Fruit fly (Drosophila melanogaster): Measurements from ENCODE around the gene CG10853.
A peak's percentile ranks its signal among the peaks of the same experiment; 100 is the strongest.

CG10853 gene

DNA sequence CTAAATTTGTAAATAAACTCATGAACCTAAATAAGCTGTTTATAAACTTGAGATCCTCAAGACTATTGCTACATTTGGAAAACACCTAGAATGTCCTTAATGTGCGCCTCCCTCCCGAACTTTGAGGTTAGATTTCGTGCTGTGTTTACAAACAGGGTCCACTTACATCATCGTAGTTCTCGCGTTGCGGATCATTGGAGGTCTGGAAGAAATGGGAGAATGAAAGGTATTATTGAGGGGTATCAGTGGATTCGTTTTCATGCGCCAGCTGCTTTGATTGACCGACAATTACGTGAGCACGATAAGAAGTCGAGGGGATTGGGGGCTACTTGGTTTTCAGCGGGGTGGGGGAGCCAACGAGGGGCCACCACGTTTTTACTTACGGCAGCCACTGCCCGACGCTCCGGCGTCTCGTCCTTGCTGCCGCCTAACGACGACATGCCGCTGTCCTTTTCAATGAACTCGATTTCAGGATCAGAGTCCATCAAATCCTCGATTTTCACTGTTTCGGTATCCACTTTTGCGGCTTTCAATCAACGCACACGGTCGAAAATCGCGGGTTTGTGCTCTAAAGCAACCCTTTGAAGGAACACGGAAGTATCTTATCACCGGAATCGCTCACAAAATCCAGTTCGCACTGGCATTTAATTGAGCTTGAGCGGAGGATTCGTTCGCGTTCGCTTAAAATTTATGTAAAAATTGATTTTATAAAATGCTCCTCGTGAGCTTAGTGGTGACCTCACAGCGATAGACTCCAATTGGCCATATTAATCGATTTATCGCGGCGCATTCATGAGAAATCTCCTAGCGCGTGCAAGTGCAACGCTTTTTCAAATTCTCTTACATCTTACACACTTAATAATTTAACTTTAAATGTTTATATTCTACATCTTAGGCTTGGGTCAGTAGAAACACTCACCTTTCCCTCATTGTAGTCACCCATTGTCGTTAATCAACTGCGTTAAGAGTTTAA lies 38.6 kb upstream of the CG10853 start (continued):
- no peak for TF ChIP-seq ro (GFP tag; IDR thresholded peaks at IDR 0.05)
- peak; percentile 44; the same call in 2 of the 3 replicates for TF ChIP-seq CG34422 (GFP tag; IDR thresholded peaks at IDR 0.05)
- no peak for TF ChIP-seq CG4360 (GFP tag; IDR thresholded peaks at IDR 0.05)
- no peak for TF ChIP-seq CG2678 (tag; optimal IDR thresholded peaks at IDR 0.05)
- TF ChIP-seq vnd (GFP tag; IDR thresholded peaks at IDR 0.05; ENCODE audit: partially characterized antibody) = no peak; the same call in 2 of the 3 replicates
- no peak for TF ChIP-seq CG4328 (GFP tag; optimal IDR thresholded peaks at IDR 0.05)
- no peak for TF ChIP-seq exex (tag; optimal IDR thresholded peaks at IDR 0.05)
- TF ChIP-seq repo (GFP tag; optimal IDR thresholded peaks at IDR 0.05) = no peak
- TF ChIP-seq CG12769 (tag; optimal IDR thresholded peaks at IDR 0.05) = peak; percentile 19
- no peak for TF ChIP-seq CG9215 (GFP tag; IDR thresholded peaks at IDR 0.05)
- peak in 1 of 2 experiments; percentile 18 for TF ChIP-seq dpn (GFP tag; optimal IDR thresholded peaks at IDR 0.05)
- no peak for TF ChIP-seq caup (GFP tag; optimal IDR thresholded peaks at IDR 0.05; ENCODE audit: severe bottlenecking)
- no peak for TF ChIP-seq otp (GFP tag; IDR thresholded peaks at IDR 0.05)
- TF ChIP-seq PHDP (tag; optimal IDR thresholded peaks at IDR 0.05) = no peak
- TF ChIP-seq ase (GFP tag; IDR thresholded peaks at IDR 0.05) = no peak
- TF ChIP-seq Taf1 (GFP tag; IDR thresholded peaks at IDR 0.05) = no peak
- no peak for TF ChIP-seq nom (GFP tag; optimal IDR thresholded peaks at IDR 0.05)
- TF ChIP-seq B-H2 (GFP tag; optimal IDR thresholded peaks at IDR 0.05) = no peak
- TF ChIP-seq CG14014 (GFP tag; IDR thresholded peaks at IDR 0.05) = no peak
- TF ChIP-seq CG30020 (tag; optimal IDR thresholded peaks at IDR 0.05) = no peak
- TF ChIP-seq her (GFP tag; optimal IDR thresholded peaks at IDR 0.05) = peak; percentile 99
- no peak for TF ChIP-seq gcm2 (GFP tag; optimal IDR thresholded peaks at IDR 0.05)
- TF ChIP-seq disco-r (GFP tag; optimal IDR thresholded peaks at IDR 0.05) = no peak
- no peak for TF ChIP-seq Camta (GFP tag; optimal IDR thresholded peaks at IDR 0.05)
- no peak for TF ChIP-seq mld (GFP tag; IDR thresholded peaks at IDR 0.05; ENCODE audit: partially characterized antibody)
- TF ChIP-seq CG2202 (tag; optimal IDR thresholded peaks at IDR 0.05) = no peak
- TF ChIP-seq CG8359 (GFP tag; optimal IDR thresholded peaks at IDR 0.05; ENCODE audit: borderline replicate concordance) = no peak
- TF ChIP-seq CG12942 (GFP tag; optimal IDR thresholded peaks at IDR 0.05) = no peak
- no peak for TF ChIP-seq Usf (GFP tag; optimal IDR thresholded peaks at IDR 0.05)
- peak; percentile 31; the same call in 1 of the 2 replicates for TF ChIP-seq MBD-R2 (GFP tag; IDR thresholded peaks at IDR 0.05)
- no peak for TF ChIP-seq CG13296 (GFP tag; optimal IDR thresholded peaks at IDR 0.05)
- no peak for TF ChIP-seq bab2 (GFP tag; optimal IDR thresholded peaks at IDR 0.05)
- TF ChIP-seq grau (tag; optimal IDR thresholded peaks at IDR 0.05) = no peak
- no peak for TF ChIP-seq CG2120 (GFP tag; optimal IDR thresholded peaks at IDR 0.05)
- TF ChIP-seq CrebB (tag; optimal IDR thresholded peaks at IDR 0.05) = no peak
- no peak for TF ChIP-seq H15 (GFP tag; IDR thresholded peaks at IDR 0.05)
- TF ChIP-seq sens (GFP tag) = peak; percentile 84
- TF ChIP-seq CG8924 (tag; optimal IDR thresholded peaks at IDR 0.05) = no peak
- TF ChIP-seq ATbp (GFP tag; optimal IDR thresholded peaks at IDR 0.05) = no peak
- no peak for TF ChIP-seq CG17359 (tag; optimal IDR thresholded peaks at IDR 0.05)
- TF ChIP-seq org-1 (GFP tag; optimal IDR thresholded peaks at IDR 0.05) = no peak
- TF ChIP-seq pzg (GFP tag; optimal IDR thresholded peaks at IDR 0.05) = peak; percentile 79
- TF ChIP-seq chn (GFP tag; optimal IDR thresholded peaks at IDR 0.05) = no peak
- no peak for TF ChIP-seq CG14050 (GFP tag; IDR thresholded peaks at IDR 0.05)
- TF ChIP-seq CG7963 (GFP tag; IDR thresholded peaks at IDR 0.05; ENCODE audit: partially characterized antibody) = peak; percentile 43; the same call in 1 of the 3 replicates
- TF ChIP-seq CG6175 (GFP tag; IDR thresholded peaks at IDR 0.05) = no peak
- no peak for TF ChIP-seq CG7357 (GFP tag; IDR thresholded peaks at IDR 0.05)
- TF ChIP-seq CG10654 (GFP tag; optimal IDR thresholded peaks at IDR 0.05) = no peak
- TF ChIP-seq Vsx1 (GFP tag; optimal IDR thresholded peaks at IDR 0.05) = no peak
